Fruit fly (Drosophila melanogaster): ENCODE results near the gene Or85e.

dm6 chr3R:8635778-8636177 lies at the start of gene Or85e:
- TF ChIP-seq CG10348 (GFP tag; IDR thresholded peaks at IDR 0.05): no peak
- TF ChIP-seq Pif1A (GFP tag; optimal IDR thresholded peaks at IDR 0.05): no peak
- no peak for TF ChIP-seq CG8301 (tag; optimal IDR thresholded peaks at IDR 0.05)
- no peak for TF ChIP-seq CG9948 (tag; optimal IDR thresholded peaks at IDR 0.05)
- no peak for TF ChIP-seq CG32121 (GFP tag; IDR thresholded peaks at IDR 0.05)
- no peak for TF ChIP-seq CG8159 (tag; optimal IDR thresholded peaks at IDR 0.05)
- TF ChIP-seq Ets98B (GFP tag; IDR thresholded peaks at IDR 0.05): no peak
- no peak for TF ChIP-seq Snoo (tag; optimal IDR thresholded peaks at IDR 0.05)
- TF ChIP-seq Pif1B (GFP tag; optimal IDR thresholded peaks at IDR 0.05): no peak
- TF ChIP-seq EcR (GFP tag; optimal IDR thresholded peaks at IDR 0.05): no peak
- TF ChIP-seq CG13204 (GFP tag; optimal IDR thresholded peaks at IDR 0.05): no peak
- no peak for TF ChIP-seq CG15710 (tag; optimal IDR thresholded peaks at IDR 0.05)
